Worm (Caenorhabditis elegans) whole organism, midembryonic: Measurements from ENCODE around the gene clec-137.

Source experiments
- T22C8.4 ChIP-seq: fragments of 200-800 bp; sonication (Bioruptor generic); IDR thresholded peaks from 2 replicates; pipeline ENCODE4 v1.3.6; 2022; ENCODE audit warnings: missing genetic modification characterization, missing compliant biosample characterization
- cog-1 ChIP-seq: sonication (generic microtip); optimal IDR thresholded peaks from 2 replicates; lab custom pipeline; 2016; ENCODE audit warnings: missing genetic modification characterization, missing compliant biosample characterization
- flt-1 ChIP-seq: fragments of 200-800 bp; sonication (Bioruptor generic); IDR thresholded peaks from 2 replicates; pipeline ENCODE4 v1.3.6; 2022; ENCODE audit warnings: missing genetic modification characterization, missing compliant biosample characterization
- med-1 ChIP-seq: sonication (generic microtip); optimal IDR thresholded peaks from 2 replicates; lab custom pipeline; 2017; ENCODE audit warnings: missing genetic modification characterization, mild to moderate bottlenecking, missing compliant biosample characterization, antibody characterized with exemption, missing genetic modification reagents; ENCODE audit not compliant: insufficient read depth
- tab-1 ChIP-seq: fragments of 200-800 bp; sonication (Bioruptor generic); IDR thresholded peaks from 2 replicates; pipeline ENCODE4 v1.3.6; 2022; ENCODE audit warnings: missing genetic modification characterization, missing compliant biosample characterization
- ztf-29 ChIP-seq: fragments of 200-800 bp; sonication (Bioruptor generic); IDR thresholded peaks from 2 replicates; pipeline ENCODE4 v1.3.6; 2022; ENCODE audit warnings: missing genetic modification reagents, missing genetic modification characterization, missing compliant biosample characterization

- TF ChIP-seq ztf-29 (GFP tag; lab: Robert Waterston, UW) (no peak), tab-1 (GFP tag; lab: Robert Waterston, UW) (no peak), med-1 (GFP tag; lab: Kevin White, UChicago) (no peak), flt-1 (GFP tag; lab: Robert Waterston, UW) (no peak), cog-1 (tag; lab: Kevin White, UChicago) (no peak), T22C8.4 (no peak)
Observed at ce11 chrII:4599838-4600237, 18.1 kb downstream of the clec-137 start.
